Fruit fly (Drosophila melanogaster): Measurements from ENCODE around the gene frj.

DNA sequence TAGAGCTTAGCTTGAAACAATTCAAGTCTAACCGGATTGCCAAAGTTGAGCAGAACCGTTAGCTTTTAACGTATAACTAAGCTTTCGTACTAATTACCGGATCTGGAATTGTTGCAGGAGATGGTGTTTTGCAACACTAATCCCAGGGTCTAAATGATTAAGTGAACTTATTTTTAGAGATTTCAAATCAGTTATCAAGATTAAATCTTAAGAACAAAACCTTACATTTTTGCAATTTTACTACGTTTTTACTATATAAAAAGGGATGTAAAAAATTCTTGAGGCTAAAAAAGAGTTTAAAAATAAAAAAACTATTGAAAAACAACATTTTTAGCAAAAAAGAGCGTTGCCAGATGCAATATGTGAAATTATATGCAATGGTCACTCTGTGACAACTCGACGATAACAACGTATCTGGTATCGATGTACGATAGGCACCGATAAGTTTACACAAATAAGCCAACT is 32.9 kb downstream of the frj start, which contains the start of the genes KFase and epsilonCOP:
- TF ChIP-seq CG8301 (tag; optimal IDR thresholded peaks at IDR 0.05) (no peak), CG15710 (tag; optimal IDR thresholded peaks at IDR 0.05) (no peak), EcR (GFP tag; optimal IDR thresholded peaks at IDR 0.05) (no peak), CG12605 (GFP tag; IDR thresholded peaks at IDR 0.05) (no peak), CG14655 (GFP tag; optimal IDR thresholded peaks at IDR 0.05) (no peak), CG8159 (tag; optimal IDR thresholded peaks at IDR 0.05) (no peak), gl (tag; optimal IDR thresholded peaks at IDR 0.05) (no peak), CG32121 (GFP tag; IDR thresholded peaks at IDR 0.05) (no peak), CG10348 (GFP tag; IDR thresholded peaks at IDR 0.05) (no peak), Pif1A (GFP tag; optimal IDR thresholded peaks at IDR 0.05) (no peak), D1 (tag; optimal IDR thresholded peaks at IDR 0.05) (no peak), CG34367 (tag; optimal IDR thresholded peaks at IDR 0.05) (no peak), CG17806 (tag; optimal IDR thresholded peaks at IDR 0.05) (no peak), Ets98B (GFP tag; IDR thresholded peaks at IDR 0.05) (peak; percentile 52)

Measured in whole organism, pupa.